Worm (Caenorhabditis elegans) whole organism, young adult: Measurements from ENCODE around the gene Y66D12A.21.

ENCODE experiments used
- B0019.2 ChIP-seq: fragments of 200-800 bp; sonication (Bioruptor generic); conservative IDR thresholded peaks from 2 replicates; pipeline ENCODE4 v1.3.6; 2022; ENCODE audit warnings: missing genetic modification reagents, missing genetic modification characterization, missing compliant biosample characterization
- B0336.3 ChIP-seq: fragments of 200-800 bp; sonication (Bioruptor generic); IDR thresholded peaks from 2 replicates; pipeline ENCODE4 v1.3.6; 2022; ENCODE audit warnings: missing genetic modification characterization, missing compliant biosample characterization
- C17E4.6 ChIP-seq: fragments of 200-800 bp; sonication (Bioruptor generic); IDR thresholded peaks from 2 replicates; pipeline ENCODE4 v1.3.6; 2022; ENCODE audit warnings: missing genetic modification reagents, missing genetic modification characterization, missing compliant biosample characterization
- D2030.7 ChIP-seq: fragments of 200-800 bp; sonication (Bioruptor generic); IDR thresholded peaks from 2 replicates; pipeline ENCODE4 v1.3.6; 2022; ENCODE audit warnings: missing genetic modification reagents, missing genetic modification characterization, missing compliant biosample characterization
- F10E7.11 ChIP-seq: sonication (generic microtip); optimal IDR thresholded peaks from 2 replicates; lab custom pipeline; 2017; ENCODE audit warnings: mild to moderate bottlenecking, missing genetic modification characterization, moderate library complexity, missing compliant biosample characterization
- F39B2.1 ChIP-seq: fragments of 200-800 bp; sonication (Bioruptor generic); IDR thresholded peaks from 2 replicates; pipeline ENCODE4 v1.3.6; 2022; ENCODE audit warnings: missing genetic modification reagents, missing genetic modification characterization, missing compliant biosample characterization
- F57C9.4 ChIP-seq: sonication (generic microtip); optimal IDR thresholded peaks from 2 replicates; lab custom pipeline; 2017; ENCODE audit warnings: mild to moderate bottlenecking, missing genetic modification characterization, missing compliant biosample characterization
- K12H6.12 ChIP-seq: fragments of 200-800 bp; sonication (Bioruptor generic); optimal IDR thresholded peaks from 2 replicates; lab custom pipeline; 2018; ENCODE audit warnings: mild to moderate bottlenecking, missing genetic modification characterization, missing compliant biosample characterization
- T07F8.4 ChIP-seq: sonication (generic microtip); optimal IDR thresholded peaks from 2 replicates; lab custom pipeline; 2016; ENCODE audit warnings: mild to moderate bottlenecking, missing genetic modification characterization, moderate library complexity, missing compliant biosample characterization
- T26A5.8 ChIP-seq: sonication (generic microtip); optimal IDR thresholded peaks from 2 replicates; lab custom pipeline; 2016; ENCODE audit warnings: missing genetic modification characterization, missing compliant biosample characterization
- Y53F4B.3 ChIP-seq: fragments of 200-800 bp; sonication (Bioruptor generic); IDR thresholded peaks from 2 replicates; pipeline ENCODE4 v1.3.6; 2022; ENCODE audit warnings: missing genetic modification reagents, missing genetic modification characterization, missing compliant biosample characterization
- Y56A3A.18 ChIP-seq: fragments of 200-800 bp; sonication (Bioruptor generic); IDR thresholded peaks from 2 replicates; pipeline ENCODE4 v1.3.6; 2022; ENCODE audit warnings: missing genetic modification reagents, missing genetic modification characterization, missing compliant biosample characterization
- Y67H2A.10 ChIP-seq: fragments of 200-800 bp; sonication (Bioruptor generic); conservative IDR thresholded peaks from 2 replicates; pipeline ENCODE4 v1.3.6; 2022; ENCODE audit warnings: missing genetic modification reagents, missing genetic modification characterization, missing compliant biosample characterization
- Y79H2A.3 ChIP-seq: fragments of 200-800 bp; sonication (Bioruptor generic); conservative IDR thresholded peaks from 2 replicates; pipeline ENCODE4 v1.3.6; 2022; ENCODE audit warnings: missing genetic modification reagents, missing genetic modification characterization, missing compliant biosample characterization
- ama-1 ChIP-seq, 3 experiments: fragments of 150-350 bp in 1 of 3; sonication (generic microtip) in 2 of 3; optimal IDR thresholded peaks; 2 replicates each; lab custom pipeline; 2014 to 2018; ENCODE audit warnings: missing biosample characterization in 2 of 3, missing genetic modification characterization in 2 of 3, missing genetic modification reagents in 2 of 3
- atf-7 ChIP-seq: sonication (generic microtip); optimal IDR thresholded peaks from 2 replicates; lab custom pipeline; 2017; ENCODE audit warnings: mild to moderate bottlenecking, missing genetic modification characterization, missing compliant biosample characterization
- athp-1 ChIP-seq: sonication (generic microtip); optimal IDR thresholded peaks from 2 replicates; lab custom pipeline; 2017; ENCODE audit warnings: mild to moderate bottlenecking, missing genetic modification characterization, missing compliant biosample characterization
- attf-3 ChIP-seq: fragments of 200-800 bp; sonication (Bioruptor generic); conservative IDR thresholded peaks from 2 replicates; pipeline ENCODE4 v1.3.6; 2022; ENCODE audit warnings: missing genetic modification reagents, missing genetic modification characterization, missing compliant biosample characterization
- attf-6 ChIP-seq: fragments of 200-800 bp; sonication (Bioruptor generic); IDR thresholded peaks from 2 replicates; pipeline ENCODE4 v1.3.6; 2022; ENCODE audit warnings: missing genetic modification reagents, missing genetic modification characterization, missing compliant biosample characterization
- bed-2 ChIP-seq: fragments of 200-800 bp; sonication (Bioruptor generic); IDR thresholded peaks from 2 replicates; pipeline ENCODE4 v1.3.6; 2022; ENCODE audit warnings: missing genetic modification reagents, missing genetic modification characterization, missing compliant biosample characterization
- cebp-1 ChIP-seq, 2 experiments: fragments of 200-800 bp in 1 of 2; sonication (Bioruptor generic) in 1 of 2; sonication (generic microtip) in 1 of 2; IDR thresholded peaks in 1 of 2; optimal IDR thresholded peaks in 1 of 2; 2 replicates each; pipeline versions ENCODE4 v1.3.6 to Lab custom; 2017 to 2022; ENCODE audit warnings: missing compliant biosample characterization in 2 of 2, missing genetic modification characterization in 2 of 2, mild to moderate bottlenecking in 1 of 2, missing genetic modification reagents in 1 of 2, moderate library complexity in 1 of 2
- ceh-79 ChIP-seq: sonication (generic microtip); optimal IDR thresholded peaks from 2 replicates; lab custom pipeline; 2017; ENCODE audit warnings: mild to moderate bottlenecking, missing genetic modification characterization, missing compliant biosample characterization
- chd-7 ChIP-seq: sonication (generic microtip); optimal IDR thresholded peaks from 2 replicates; lab custom pipeline; 2016; ENCODE audit warnings: mild to moderate bottlenecking, missing genetic modification characterization, moderate library complexity, missing compliant biosample characterization
- die-1 ChIP-seq: sonication (generic microtip); optimal IDR thresholded peaks from 2 replicates; lab custom pipeline; 2016; ENCODE audit warnings: missing genotype, mild to moderate bottlenecking, missing genetic modification characterization, missing compliant biosample characterization
- dox-1 ChIP-seq: fragments of 200-800 bp; sonication (Bioruptor generic); IDR thresholded peaks from 2 replicates; pipeline ENCODE4 v1.3.6; 2022; ENCODE audit warnings: missing genetic modification reagents, missing genetic modification characterization, missing compliant biosample characterization
- egl-18 ChIP-seq: fragments of 200-800 bp; sonication (Bioruptor generic); IDR thresholded peaks from 2 replicates; pipeline ENCODE4 v1.3.6; 2022; ENCODE audit warnings: missing genetic modification reagents, missing genetic modification characterization, missing compliant biosample characterization
- egrh-3 ChIP-seq: fragments of 200-800 bp; sonication (Bioruptor generic); IDR thresholded peaks from 2 replicates; pipeline ENCODE4 v1.3.6; 2022; ENCODE audit warnings: missing genetic modification reagents, missing genetic modification characterization, missing compliant biosample characterization
- hlh-26 ChIP-seq: fragments of 200-800 bp; sonication (Bioruptor generic); conservative IDR thresholded peaks from 2 replicates; pipeline ENCODE4 v1.3.6; 2022; ENCODE audit warnings: missing genetic modification reagents, missing genetic modification characterization, missing compliant biosample characterization
- hmg-1.2 ChIP-seq: fragments of 200-800 bp; sonication (Bioruptor generic); IDR thresholded peaks from 2 replicates; pipeline ENCODE4 v1.3.6; 2022; ENCODE audit warnings: missing genetic modification reagents, missing genetic modification characterization, missing compliant biosample characterization
- let-607 ChIP-seq, 2 experiments: fragments of 200-800 bp in 1 of 2; sonication (Bioruptor generic) in 1 of 2; sonication (generic microtip) in 1 of 2; optimal IDR thresholded peaks; 2 replicates each; lab custom pipeline; 2016 to 2018; ENCODE audit warnings: mild to moderate bottlenecking in 2 of 2, missing compliant biosample characterization in 2 of 2, missing genetic modification characterization in 2 of 2, moderate library complexity in 2 of 2, missing genotype in 1 of 2
- lin-26 ChIP-seq: fragments of 200-800 bp; sonication (Bioruptor generic); IDR thresholded peaks from 2 replicates; pipeline ENCODE4 v1.3.6; 2022; ENCODE audit warnings: missing genetic modification reagents, missing genetic modification characterization, missing compliant biosample characterization
- lin-54 ChIP-seq: fragments of 200-800 bp; sonication (Bioruptor generic); optimal IDR thresholded peaks from 2 replicates; lab custom pipeline; 2018; ENCODE audit warnings: mild to moderate bottlenecking, missing genetic modification characterization, missing compliant biosample characterization
- madf-3 ChIP-seq: fragments of 200-800 bp; sonication (Bioruptor generic); IDR thresholded peaks from 2 replicates; pipeline ENCODE4 v1.3.6; 2022; ENCODE audit warnings: missing genetic modification reagents, missing genetic modification characterization, missing compliant biosample characterization
- mcd-1 ChIP-seq: fragments of 200-800 bp; sonication (Bioruptor generic); IDR thresholded peaks from 2 replicates; pipeline ENCODE4 v1.3.6; 2022; ENCODE audit warnings: missing genetic modification reagents, missing genetic modification characterization, missing compliant biosample characterization
- mxl-1 ChIP-seq: sonication (generic microtip); optimal IDR thresholded peaks from 2 replicates; lab custom pipeline; 2016; ENCODE audit warnings: missing genetic modification characterization, missing compliant biosample characterization
- nfyb-1 ChIP-seq: fragments of 200-800 bp; sonication (Bioruptor generic); IDR thresholded peaks from 2 replicates; pipeline ENCODE4 v1.3.6; 2022; ENCODE audit warnings: missing genetic modification reagents, missing genetic modification characterization, missing compliant biosample characterization
- nhr-120 ChIP-seq: fragments of 200-800 bp; sonication (Bioruptor generic); IDR thresholded peaks from 2 replicates; pipeline ENCODE4 v1.3.6; 2022; ENCODE audit warnings: missing genetic modification characterization, missing compliant biosample characterization
- nhr-179 ChIP-seq: sonication (generic microtip); optimal IDR thresholded peaks from 2 replicates; lab custom pipeline; 2016; ENCODE audit warnings: mild to moderate bottlenecking, missing genetic modification characterization, missing compliant biosample characterization
- nhr-90 ChIP-seq: sonication (generic microtip); optimal IDR thresholded peaks from 2 replicates; lab custom pipeline; 2016; ENCODE audit warnings: missing genotype, mild to moderate bottlenecking, missing genetic modification characterization, missing compliant biosample characterization
- rcor-1 ChIP-seq: fragments of 200-800 bp; sonication (Bioruptor generic); IDR thresholded peaks from 2 replicates; pipeline ENCODE4 v1.3.6; 2022; ENCODE audit warnings: missing genetic modification reagents, missing genetic modification characterization, missing compliant biosample characterization
- rec-8 ChIP-seq, 2 experiments: sonication (generic microtip); optimal IDR thresholded peaks; 2 replicates each; lab custom pipeline; 2016; ENCODE audit warnings: mild to moderate bottlenecking in 2 of 2, missing genetic modification characterization in 2 of 2, missing genetic modification reagents in 2 of 2, missing genotype in 2 of 2, missing biosample characterization in 1 of 2, missing compliant biosample characterization in 1 of 2, moderate library complexity in 1 of 2
- snpc-1.1 ChIP-seq: sonication (generic microtip); optimal IDR thresholded peaks from 2 replicates; lab custom pipeline; 2017; ENCODE audit warnings: missing genetic modification characterization, mild to moderate bottlenecking, missing compliant biosample characterization, antibody characterized with exemption, moderate library complexity, missing genotype, missing genetic modification reagents; ENCODE audit not compliant: insufficient read depth
- tlf-1 ChIP-seq: fragments of 200-800 bp; sonication (Bioruptor generic); optimal IDR thresholded peaks from 2 replicates; lab custom pipeline; 2018; ENCODE audit warnings: mild to moderate bottlenecking, missing genetic modification characterization, missing compliant biosample characterization
- xnd-1 ChIP-seq: sonication (generic microtip); optimal IDR thresholded peaks from 2 replicates; lab custom pipeline; 2016; ENCODE audit warnings: missing genotype, missing genetic modification reagents, missing genetic modification characterization, missing compliant biosample characterization
- zfh-2 ChIP-seq: fragments of 200-800 bp; sonication (Bioruptor generic); conservative IDR thresholded peaks from 2 replicates; pipeline ENCODE4 v1.3.6; 2022; ENCODE audit warnings: missing genetic modification reagents, missing genetic modification characterization, missing compliant biosample characterization
- ztf-18 ChIP-seq: sonication (generic microtip); optimal IDR thresholded peaks from 2 replicates; lab custom pipeline; 2016; ENCODE audit warnings: missing genotype, mild to moderate bottlenecking, missing genetic modification characterization, missing compliant biosample characterization
- ztf-26 ChIP-seq: sonication (generic microtip); optimal IDR thresholded peaks from 2 replicates; lab custom pipeline; 2017; ENCODE audit warnings: missing genetic modification characterization, missing compliant biosample characterization
- ztf-28 ChIP-seq: fragments of 200-800 bp; sonication (Bioruptor generic); IDR thresholded peaks from 2 replicates; pipeline ENCODE4 v1.3.6; 2022; ENCODE audit warnings: missing genetic modification reagents, missing genetic modification characterization, missing compliant biosample characterization

Y66D12A.21 gene

DNA sequence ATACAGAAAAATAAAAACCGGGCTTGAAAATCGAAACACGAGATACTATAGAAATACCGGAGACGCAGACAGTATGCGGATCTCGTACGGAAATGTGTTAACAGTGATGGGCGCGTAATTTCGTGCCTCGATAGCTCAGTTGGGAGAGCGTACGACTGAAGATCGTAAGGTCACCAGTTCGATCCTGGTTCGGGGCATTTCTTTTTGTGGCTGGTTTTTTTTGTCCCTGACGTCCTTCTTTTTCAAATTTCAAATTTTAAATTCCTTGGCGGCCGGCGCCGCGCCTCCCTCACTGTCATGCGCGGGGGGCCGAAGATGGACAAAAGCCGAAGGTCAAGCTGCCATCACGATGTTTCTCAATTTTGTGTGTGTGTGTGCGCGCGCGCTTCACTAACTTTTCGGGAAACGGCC, 49.6 kb upstream of the Y66D12A.21 start (continued):
- TF ChIP-seq F57C9.4 = no peak
- TF ChIP-seq atf-7 = no peak
- peak; percentile 58 for TF ChIP-seq ztf-18 (tag; lab: Kevin White, UChicago)
- TF ChIP-seq die-1 (tag; lab: Kevin White, UChicago) = peak; percentile 77
- no peak for TF ChIP-seq athp-1
- TF ChIP-seq xnd-1 (tag; lab: Kevin White, UChicago) = no peak
- TF ChIP-seq mcd-1 = peak; percentile 59
- TF ChIP-seq B0019.2 (GFP tag; lab: Robert Waterston, UW) = no peak
- TF ChIP-seq dox-1 (GFP tag; lab: Robert Waterston, UW) = peak; percentile 62
- TF ChIP-seq cebp-1 (GFP tag; IDR thresholded peaks at IDR 0.05; lab: Robert Waterston, UW) = no peak
- no peak for TF ChIP-seq cebp-1 (tag; optimal IDR thresholded peaks at IDR 0.05; lab: Kevin White, UChicago)
- no peak for TF ChIP-seq attf-6 (GFP tag; lab: Robert Waterston, UW)
- 0 out of 2 replicates have a peak, but pooled peaks have one; percentile 43 for TF ChIP-seq egl-18 (GFP tag; lab: Robert Waterston, UW)
- peak in 1 of 2 experiments; percentile 23 for TF ChIP-seq rec-8 (tag; optimal IDR thresholded peaks at IDR 0.05; lab: Kevin White, UChicago)
- TF ChIP-seq lin-54 (GFP tag; lab: Kevin White, UChicago) = peak; percentile 0
- TF ChIP-seq Y53F4B.3 (GFP tag; lab: Robert Waterston, UW) = no peak
- TF ChIP-seq B0336.3 (GFP tag; lab: Robert Waterston, UW) = no peak
- TF ChIP-seq bed-2 (GFP tag; lab: Robert Waterston, UW) = no peak
- TF ChIP-seq nhr-90 (tag; lab: Kevin White, UChicago) = peak; percentile 54
- no peak for TF ChIP-seq K12H6.12 (tag; lab: Kevin White, UChicago)
- TF ChIP-seq Y67H2A.10 (GFP tag; lab: Robert Waterston, UW) = no peak
- peak; percentile 35 for TF ChIP-seq mxl-1
- TF ChIP-seq C17E4.6 (GFP tag; lab: Robert Waterston, UW) = no peak
- TF ChIP-seq nhr-120 (GFP tag; lab: Robert Waterston, UW) = no peak
- TF ChIP-seq T26A5.8 = no peak
- no peak for TF ChIP-seq F39B2.1
- TF ChIP-seq Y79H2A.3 (GFP tag; lab: Robert Waterston, UW) = no peak
- no peak for TF ChIP-seq ama-1 (optimal IDR thresholded peaks at IDR 0.05; lab: Kevin White, UChicago)
- peak in 1 of 2 experiments; percentile 51 for TF ChIP-seq ama-1 (GFP tag; optimal IDR thresholded peaks at IDR 0.05; lab: Kevin White, UChicago)
- TF ChIP-seq Y56A3A.18 (GFP tag; lab: Robert Waterston, UW) = no peak
- TF ChIP-seq chd-7 = peak; percentile 29
- peak; percentile 61 for TF ChIP-seq D2030.7 (GFP tag; lab: Robert Waterston, UW)
- peak; percentile 96 for TF ChIP-seq hmg-1.2 (GFP tag; lab: Robert Waterston, UW)
- TF ChIP-seq rcor-1 (GFP tag; lab: Robert Waterston, UW) = no peak
- TF ChIP-seq egrh-3 (GFP tag; lab: Robert Waterston, UW) = 0 out of 2 replicates have a peak, but pooled peaks have one; percentile 6
- TF ChIP-seq hlh-26 (GFP tag; lab: Robert Waterston, UW) = no peak
- TF ChIP-seq tlf-1 = no peak
- TF ChIP-seq F10E7.11 (tag; lab: Kevin White, UChicago) = no peak
- TF ChIP-seq ztf-26 (tag; lab: Kevin White, UChicago) = no peak
- TF ChIP-seq lin-26 (GFP tag; lab: Robert Waterston, UW) = peak; percentile 79; the same call in 1 of the 2 replicates
- peak; percentile 52; the same call in 1 of the 2 replicates for TF ChIP-seq nfyb-1 (GFP tag; lab: Robert Waterston, UW)
- TF ChIP-seq attf-3 (GFP tag; lab: Robert Waterston, UW) = no peak
- TF ChIP-seq T07F8.4 = peak; percentile 11
- no peak for TF ChIP-seq madf-3 (GFP tag; lab: Robert Waterston, UW)
- TF ChIP-seq nhr-179 (tag; lab: Kevin White, UChicago) = no peak
- no peak for TF ChIP-seq ceh-79 (tag; lab: Kevin White, UChicago)
- no peak for TF ChIP-seq let-607 (tag; optimal IDR thresholded peaks at IDR 0.05; lab: Kevin White, UChicago)
- no peak for TF ChIP-seq ztf-28 (GFP tag; lab: Robert Waterston, UW)
- no peak for TF ChIP-seq snpc-1.1 (tag; lab: Kevin White, UChicago)
- peak; percentile 45; the same call in 1 of the 2 replicates for TF ChIP-seq zfh-2 (GFP tag; lab: Robert Waterston, UW)
